Fruit fly (Drosophila melanogaster): ENCODE data around the gene CG11885.
A peak's percentile ranks its signal among the peaks of the same experiment; 100 is the strongest.

CG11885 gene

dm6 chr2L:425491-425890 is 4.2 kb upstream of the CG11885 start (continued):
- TF ChIP-seq PHDP (tag; optimal IDR thresholded peaks at IDR 0.05) (peak; percentile 46), BtbVII (GFP tag; optimal IDR thresholded peaks at IDR 0.05) (peak; percentile 39), Fer2 (tag; optimal IDR thresholded peaks at IDR 0.05) (no peak), CG1024 (GFP tag; IDR thresholded peaks at IDR 0.05) (no peak), kni (GFP tag; optimal IDR thresholded peaks at IDR 0.05) (no peak), mirr (GFP tag; optimal IDR thresholded peaks at IDR 0.05) (peak; percentile 10), Asciz (GFP tag; optimal IDR thresholded peaks at IDR 0.05) (peak; percentile 44), ab (GFP tag; optimal IDR thresholded peaks at IDR 0.05) (no peak), Blimp-1 (GFP tag; optimal IDR thresholded peaks at IDR 0.05) (peak; percentile 8), CG11696 (GFP tag; IDR thresholded peaks at IDR 0.05) (no peak), CG7839 (tag; optimal IDR thresholded peaks at IDR 0.05) (peak; percentile 1), salm (tag; optimal IDR thresholded peaks at IDR 0.05) (peak; percentile 21), CrebB (tag; optimal IDR thresholded peaks at IDR 0.05) (peak; percentile 0), CG10209 (GFP tag; optimal IDR thresholded peaks at IDR 0.05) (peak; percentile 1), cad (GFP tag; optimal IDR thresholded peaks at IDR 0.05) (no peak), Myb (GFP tag; optimal IDR thresholded peaks at IDR 0.05) (peak; percentile 0), grn (GFP tag; optimal IDR thresholded peaks at IDR 0.05) (no peak), CG2120 (GFP tag; optimal IDR thresholded peaks at IDR 0.05) (no peak), toy (GFP tag; IDR thresholded peaks at IDR 0.05) (no peak), Ssrp (tag; optimal IDR thresholded peaks at IDR 0.05) (no peak), gem (tag; optimal IDR thresholded peaks at IDR 0.05) (peak; percentile 13), Med (GFP tag) (peak; percentile 76), chm (GFP tag; IDR thresholded peaks at IDR 0.05) (no peak), twi (tag; optimal IDR thresholded peaks at IDR 0.05) (no peak), CG16779 (GFP tag; IDR thresholded peaks at IDR 0.05) (no peak), Atf6 (GFP tag; IDR thresholded peaks at IDR 0.05) (0 out of 2 replicates have a peak, but pooled peaks have one; percentile 18), MTF-1 (GFP tag; optimal IDR thresholded peaks at IDR 0.05; ENCODE audit: borderline replicate concordance) (peak; percentile 19), CG8290 (GFP tag; optimal IDR thresholded peaks at IDR 0.05) (no peak), CG8290 (tag; optimal IDR thresholded peaks at IDR 0.05) (peak in 1 of 2 experiments; percentile 62), Adf1 (GFP tag; IDR thresholded peaks at IDR 0.05) (no peak), CG12071 (GFP tag; optimal IDR thresholded peaks at IDR 0.05) (peak; percentile 55), CG11723 (GFP tag; optimal IDR thresholded peaks at IDR 0.05) (no peak), exex (tag; optimal IDR thresholded peaks at IDR 0.05) (peak; percentile 1), lab (GFP tag; optimal IDR thresholded peaks at IDR 0.05) (peak; percentile 31), ranshi (GFP tag; IDR thresholded peaks at IDR 0.05) (no peak), HLH3B (GFP tag; IDR thresholded peaks at IDR 0.05) (no peak), ATbp (GFP tag; optimal IDR thresholded peaks at IDR 0.05) (peak; percentile 60), CG31365 (tag; optimal IDR thresholded peaks at IDR 0.05) (peak; percentile 6), CG31224 (GFP tag; IDR thresholded peaks at IDR 0.05) (no peak), CG10431 (GFP tag; optimal IDR thresholded peaks at IDR 0.05) (no peak), CG2678 (tag; optimal IDR thresholded peaks at IDR 0.05) (peak; percentile 43), CG6765 (GFP tag; optimal IDR thresholded peaks at IDR 0.05) (peak; percentile 30), sens (GFP tag) (peak; percentile 34), Fer1 (GFP tag; optimal IDR thresholded peaks at IDR 0.05) (peak; percentile 21), hb (GFP tag; IDR thresholded peaks at IDR 0.05; ENCODE audit: partially characterized antibody) (no peak), crol (GFP tag; IDR thresholded peaks at IDR 0.05) (no peak), Ada2b (GFP tag; IDR thresholded peaks at IDR 0.05) (no peak), sd (tag; optimal IDR thresholded peaks at IDR 0.05) (peak; percentile 90), CG10147 (GFP tag; optimal IDR thresholded peaks at IDR 0.05) (peak; percentile 5), odd (GFP tag; optimal IDR thresholded peaks at IDR 0.05) (peak; percentile 8), yki (optimal IDR thresholded peaks at IDR 0.05) (no peak), ci (GFP tag; IDR thresholded peaks at IDR 0.05) (no peak)

Data from whole organism, embryonic.